Fruit fly (Drosophila melanogaster): ENCODE measurements around the gene Lamtor4.

- peak; percentile 60 to 64 for TF ChIP-seq CTCF (optimal IDR thresholded peaks at IDR 0.05)
- TF ChIP-seq CG8478 (optimal IDR thresholded peaks at IDR 0.05): no peak
These were observed 10.8 kb upstream of the Lamtor4 start for dm6 chr3L:3885933-3886332.

Measured in S2 (cell line).